Fruit fly (Drosophila melanogaster): ENCODE results near the gene CG10435.

DNA sequence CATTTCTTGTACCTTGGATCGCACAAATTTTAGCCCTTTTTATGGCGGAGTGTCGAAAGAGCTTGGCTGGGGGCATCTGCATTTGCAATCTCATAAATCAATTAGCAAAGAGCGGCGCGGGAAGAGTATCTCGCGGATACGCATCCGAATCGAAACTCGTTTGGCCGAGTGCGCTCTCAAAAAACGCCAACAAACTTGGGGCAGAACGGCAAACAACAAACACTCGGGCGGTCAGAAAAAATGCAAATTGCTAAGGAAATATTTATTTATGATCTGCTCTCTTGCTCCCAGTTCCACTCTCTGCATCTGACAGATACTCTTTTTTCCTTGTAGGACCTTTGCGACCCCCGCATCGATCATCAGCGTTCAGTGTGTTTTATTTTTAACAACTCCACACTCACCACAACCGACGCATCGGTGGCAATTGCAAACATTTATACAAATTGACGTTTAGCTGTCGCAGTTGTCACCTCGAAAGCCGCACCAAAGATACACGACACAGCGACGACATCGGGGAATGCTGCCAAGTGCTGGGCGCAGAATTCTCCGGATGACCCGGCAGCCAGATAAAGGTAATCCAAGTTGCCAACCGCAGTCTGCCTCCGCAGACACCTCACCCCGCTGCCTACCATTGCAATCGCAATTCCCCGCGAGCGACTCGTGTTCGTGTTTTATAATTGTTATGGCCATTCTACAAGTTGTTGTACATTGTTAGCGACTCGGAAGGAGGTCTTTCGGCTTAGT, 43.9 kb downstream of the CG10435 start:
- TF ChIP-seq achi (GFP tag; optimal IDR thresholded peaks at IDR 0.05), result no peak
- TF ChIP-seq CG6854 (GFP tag; optimal IDR thresholded peaks at IDR 0.05), result peak; percentile 20
- TF ChIP-seq CG6276 (GFP tag; optimal IDR thresholded peaks at IDR 0.05), result no peak
- no peak for TF ChIP-seq Sox14 (GFP tag; optimal IDR thresholded peaks at IDR 0.05)
- TF ChIP-seq CG8119 (GFP tag; IDR thresholded peaks at IDR 0.05), result no peak
- no peak for TF ChIP-seq Hr39 (GFP tag; optimal IDR thresholded peaks at IDR 0.05)
- no peak for TF ChIP-seq Smox (GFP tag; optimal IDR thresholded peaks at IDR 0.05)
- TF ChIP-seq fd59A (GFP tag; optimal IDR thresholded peaks at IDR 0.05), result no peak
- TF ChIP-seq spab (GFP tag; optimal IDR thresholded peaks at IDR 0.05), result no peak
- peak; percentile 98 for TF ChIP-seq dsx (GFP tag; optimal IDR thresholded peaks at IDR 0.05; ENCODE audit: poor library complexity, severe bottlenecking)
- TF ChIP-seq fkh (GFP tag; optimal IDR thresholded peaks at IDR 0.05), result no peak
- TF ChIP-seq Gug (GFP tag; IDR thresholded peaks at IDR 0.05), result no peak
- no peak for TF ChIP-seq CG3919 (GFP tag; optimal IDR thresholded peaks at IDR 0.05)

Measured in whole organism, prepupa.